Worm (Caenorhabditis elegans) whole organism, L1 larva: Measurements from ENCODE around the gene M03F4.4.

Experiments
- C04F5.9 ChIP-seq: sonication (generic microtip); optimal IDR thresholded peaks from 2 replicates; lab custom pipeline; 2016; ENCODE audit warnings: missing genetic modification characterization, missing compliant biosample characterization
- C34B4.2 ChIP-seq: sonication (generic microtip); optimal IDR thresholded peaks from 2 replicates; lab custom pipeline; 2017; ENCODE audit warnings: mild to moderate bottlenecking, missing genetic modification characterization, missing compliant biosample characterization
- F16B12.6 ChIP-seq: fragments of 150-350 bp; optimal IDR thresholded peaks from 2 replicates; lab custom pipeline; 2014; ENCODE audit warnings: missing biosample characterization, missing genetic modification characterization
- alr-1 ChIP-seq: fragments of 200-800 bp; sonication (Bioruptor generic); optimal IDR thresholded peaks from 2 replicates; lab custom pipeline; 2018; ENCODE audit warnings: borderline replicate concordance, mild to moderate bottlenecking, missing genetic modification characterization, missing compliant biosample characterization
- ama-1 ChIP-seq: fragments of 150-350 bp; optimal IDR thresholded peaks from 2 replicates; lab custom pipeline; 2014
- blmp-1 ChIP-seq: fragments of 150-350 bp; optimal IDR thresholded peaks from 2 replicates; lab custom pipeline; 2014; ENCODE audit warnings: missing biosample characterization, missing genetic modification characterization
- ceh-63 ChIP-seq: fragments of 200-800 bp; sonication (Bioruptor generic); optimal IDR thresholded peaks from 2 replicates; lab custom pipeline; 2018; ENCODE audit warnings: mild to moderate bottlenecking, missing genetic modification characterization, missing compliant biosample characterization
- ceh-8 ChIP-seq: fragments of 200-800 bp; sonication (Bioruptor generic); optimal IDR thresholded peaks from 2 replicates; lab custom pipeline; 2018; ENCODE audit warnings: mild to moderate bottlenecking, missing genetic modification characterization, moderate library complexity, missing compliant biosample characterization
- ceh-88 ChIP-seq: fragments of 200-800 bp; sonication (Bioruptor generic); IDR thresholded peaks from 2 replicates; pipeline ENCODE4 v1.3.6; 2022; ENCODE audit warnings: missing genetic modification characterization, missing compliant biosample characterization
- ceh-90 ChIP-seq: sonication (generic microtip); optimal IDR thresholded peaks from 2 replicates; lab custom pipeline; 2016; ENCODE audit warnings: missing genetic modification characterization, missing compliant biosample characterization
- ces-1 ChIP-seq: fragments of 150-350 bp; optimal IDR thresholded peaks from 2 replicates; lab custom pipeline; 2014; ENCODE audit warnings: missing biosample characterization, missing genetic modification reagents, missing genetic modification characterization
- dpl-1 ChIP-seq, 3 experiments: fragments of 150-350 bp in 2 of 3; sonication (generic microtip) in 1 of 3; optimal IDR thresholded peaks; 2 replicates each; lab custom pipeline; 2014 to 2017; ENCODE audit warnings: missing biosample characterization in 3 of 3, missing genetic modification characterization in 3 of 3, missing genetic modification reagents in 3 of 3
- dsc-1 ChIP-seq: sonication (generic microtip); optimal IDR thresholded peaks from 2 replicates; lab custom pipeline; 2016; ENCODE audit warnings: mild to moderate bottlenecking, missing genetic modification characterization, missing compliant biosample characterization
- efl-1 ChIP-seq, 4 experiments: fragments of 150-350 bp; optimal IDR thresholded peaks in 3 of 4; peaks in 1 of 4; 1 replicate in 1 of 4; 2 replicates in 3 of 4; lab custom pipeline; 2014; ENCODE audit warnings: missing biosample characterization in 2 of 4, missing genetic modification characterization in 2 of 4, missing genetic modification reagents in 2 of 4
- fkh-4 ChIP-seq: sonication (generic microtip); optimal IDR thresholded peaks from 2 replicates; lab custom pipeline; 2016; ENCODE audit warnings: missing compliant biosample characterization, missing genetic modification characterization, borderline replicate concordance
- fkh-8 ChIP-seq: sonication (generic microtip); optimal IDR thresholded peaks from 2 replicates; lab custom pipeline; 2016; ENCODE audit warnings: mild to moderate bottlenecking, missing genetic modification characterization, missing compliant biosample characterization
- fos-1 ChIP-seq: fragments of 150-350 bp; optimal IDR thresholded peaks from 2 replicates; lab custom pipeline; 2014; ENCODE audit warnings: missing biosample characterization, missing genetic modification characterization
- grh-1 ChIP-seq: fragments of 200-800 bp; sonication (Bioruptor generic); IDR thresholded peaks from 2 replicates; pipeline ENCODE4 v1.3.6; 2022; ENCODE audit warnings: missing genetic modification reagents, missing genetic modification characterization, missing compliant biosample characterization
- hlh-4 ChIP-seq: sonication (generic microtip); optimal IDR thresholded peaks from 2 replicates; lab custom pipeline; 2016; ENCODE audit warnings: mild to moderate bottlenecking, missing genetic modification characterization, missing compliant biosample characterization
- isw-1 ChIP-seq: fragments of 200-800 bp; sonication (Bioruptor generic); IDR thresholded peaks from 2 replicates; pipeline ENCODE4 v1.3.6; 2022; ENCODE audit warnings: missing genetic modification characterization, missing compliant biosample characterization
- jun-1 ChIP-seq: fragments of 150-350 bp; optimal IDR thresholded peaks from 2 replicates; lab custom pipeline; 2014; ENCODE audit warnings: missing biosample characterization, missing genetic modification reagents, missing genetic modification characterization
- lin-13 ChIP-seq: fragments of 150-350 bp; optimal IDR thresholded peaks from 2 replicates; lab custom pipeline; 2014; ENCODE audit warnings: missing biosample characterization, missing genetic modification reagents, missing genetic modification characterization
- lin-14 ChIP-seq: fragments of 200-800 bp; sonication (Bioruptor generic); optimal IDR thresholded peaks from 2 replicates; lab custom pipeline; 2018; ENCODE audit warnings: mild to moderate bottlenecking, missing genetic modification characterization, moderate library complexity, missing compliant biosample characterization
- lin-15B ChIP-seq: fragments of 150-350 bp; sonication (generic microtip); optimal IDR thresholded peaks from 3 replicates; lab custom pipeline; 2014; ENCODE audit warnings: missing biosample characterization, missing genetic modification characterization
- lin-35 ChIP-seq, 2 experiments: fragments of 150-350 bp; optimal IDR thresholded peaks; 2 replicates each; lab custom pipeline; 2014; ENCODE audit warnings: missing biosample characterization in 2 of 2, missing genetic modification characterization in 2 of 2, missing genetic modification reagents in 2 of 2
- lir-3 ChIP-seq: sonication (generic microtip); optimal IDR thresholded peaks from 2 replicates; lab custom pipeline; 2016; ENCODE audit warnings: mild to moderate bottlenecking, missing genetic modification characterization, moderate library complexity, missing compliant biosample characterization; ENCODE audit not compliant: poor library complexity
- lsy-2 ChIP-seq, 2 experiments: fragments of 150-350 bp; optimal IDR thresholded peaks; 2 replicates each; lab custom pipeline; 2014; ENCODE audit warnings: missing biosample characterization in 2 of 2, missing genetic modification characterization in 2 of 2
- mab-9 ChIP-seq: fragments of 200-800 bp; sonication (Bioruptor generic); IDR thresholded peaks from 2 replicates; pipeline ENCODE4 v1.3.6; 2022; ENCODE audit warnings: missing genetic modification reagents, missing genetic modification characterization, missing compliant biosample characterization
- mef-2 ChIP-seq: fragments of 150-350 bp; optimal IDR thresholded peaks from 2 replicates; lab custom pipeline; 2014; ENCODE audit warnings: missing biosample characterization, missing genetic modification characterization
- nhr-237 ChIP-seq: fragments of 150-350 bp; optimal IDR thresholded peaks from 2 replicates; lab custom pipeline; 2014; ENCODE audit warnings: missing biosample characterization, missing genetic modification characterization
- nhr-28 ChIP-seq: fragments of 150-350 bp; optimal IDR thresholded peaks from 2 replicates; lab custom pipeline; 2014; ENCODE audit warnings: missing biosample characterization, missing genetic modification characterization
- nhr-47 ChIP-seq: sonication (generic microtip); optimal IDR thresholded peaks from 2 replicates; lab custom pipeline; 2016; ENCODE audit warnings: mild to moderate bottlenecking, missing genetic modification characterization, moderate library complexity, missing compliant biosample characterization
- nhr-76 ChIP-seq: sonication (generic microtip); optimal IDR thresholded peaks from 2 replicates; lab custom pipeline; 2017; ENCODE audit warnings: missing biosample characterization, missing genetic modification characterization
- nhr-77 ChIP-seq: fragments of 150-350 bp; optimal IDR thresholded peaks from 2 replicates; lab custom pipeline; 2014; ENCODE audit warnings: missing biosample characterization, missing genetic modification characterization
- nhr-85 ChIP-seq: sonication (generic microtip); peaks from one replicate; lab custom pipeline; 2016; ENCODE audit warnings: missing genetic modification characterization, inconsistent platforms, missing compliant biosample characterization
- nhr-90 ChIP-seq: sonication (generic microtip); optimal IDR thresholded peaks from 2 replicates; lab custom pipeline; 2016; ENCODE audit warnings: mild to moderate bottlenecking, missing genetic modification characterization, missing compliant biosample characterization; ENCODE audit not compliant: poor library complexity
- pag-3 ChIP-seq: sonication (generic microtip); optimal IDR thresholded peaks from 2 replicates; lab custom pipeline; 2017; ENCODE audit warnings: missing genetic modification characterization, mild to moderate bottlenecking, missing compliant biosample characterization, antibody characterized with exemption, borderline replicate concordance; ENCODE audit not compliant: insufficient read depth
- pax-3 ChIP-seq: fragments of 200-800 bp; sonication (Bioruptor generic); optimal IDR thresholded peaks from 2 replicates; lab custom pipeline; 2018; ENCODE audit warnings: mild to moderate bottlenecking, missing genetic modification characterization, moderate library complexity, missing compliant biosample characterization
- rnt-1 ChIP-seq: sonication (generic microtip); optimal IDR thresholded peaks from 2 replicates; lab custom pipeline; 2016; ENCODE audit warnings: mild to moderate bottlenecking, missing genetic modification characterization, moderate library complexity, missing compliant biosample characterization
- snu-23 ChIP-seq: sonication (generic microtip); optimal IDR thresholded peaks from 2 replicates; lab custom pipeline; 2016; ENCODE audit warnings: missing genetic modification characterization, missing compliant biosample characterization
- sox-4 ChIP-seq: sonication (generic microtip); optimal IDR thresholded peaks from 2 replicates; lab custom pipeline; 2016; ENCODE audit warnings: missing genetic modification characterization, missing compliant biosample characterization
- swsn-7 ChIP-seq: sonication (generic microtip); optimal IDR thresholded peaks from 2 replicates; lab custom pipeline; 2016; ENCODE audit warnings: missing genetic modification characterization, missing compliant biosample characterization
- tlp-1 ChIP-seq: fragments of 150-350 bp; optimal IDR thresholded peaks from 2 replicates; lab custom pipeline; 2014; ENCODE audit warnings: missing biosample characterization, missing genetic modification characterization
- unc-30 ChIP-seq: sonication (generic microtip); optimal IDR thresholded peaks from 2 replicates; lab custom pipeline; 2017; ENCODE audit warnings: missing biosample characterization, missing genetic modification characterization
- unc-62 ChIP-seq: fragments of 150-350 bp; optimal IDR thresholded peaks from 2 replicates; lab custom pipeline; 2014; ENCODE audit warnings: missing biosample characterization, missing genetic modification reagents, missing genetic modification characterization
- unc-86 ChIP-seq: sonication (generic microtip); optimal IDR thresholded peaks from 2 replicates; lab custom pipeline; 2016; ENCODE audit warnings: missing genetic modification characterization, missing compliant biosample characterization
- vab-15 ChIP-seq: sonication (generic microtip); optimal IDR thresholded peaks from 2 replicates; lab custom pipeline; 2017; ENCODE audit warnings: missing genotype, mild to moderate bottlenecking, missing genetic modification characterization, missing compliant biosample characterization
- xbp-1 ChIP-seq: sonication (generic microtip); optimal IDR thresholded peaks from 2 replicates; lab custom pipeline; 2016; ENCODE audit warnings: missing genetic modification characterization, missing compliant biosample characterization
- zag-1 ChIP-seq: fragments of 150-350 bp; optimal IDR thresholded peaks from 2 replicates; lab custom pipeline; 2014; ENCODE audit warnings: missing biosample characterization, missing genetic modification characterization
- zip-4 ChIP-seq: fragments of 200-800 bp; sonication (Bioruptor generic); optimal IDR thresholded peaks from 2 replicates; lab custom pipeline; 2018; ENCODE audit warnings: mild to moderate bottlenecking, missing genetic modification characterization, moderate library complexity, missing compliant biosample characterization
- ztf-11 ChIP-seq, 2 experiments: sonication (generic microtip); optimal IDR thresholded peaks; 2 replicates each; lab custom pipeline; 2016 to 2017; ENCODE audit warnings: missing genetic modification characterization in 2 of 2, missing biosample characterization in 1 of 2, missing compliant biosample characterization in 1 of 2
- ztf-4 ChIP-seq: fragments of 150-350 bp; optimal IDR thresholded peaks from 2 replicates; lab custom pipeline; 2014; ENCODE audit warnings: missing biosample characterization, missing genetic modification characterization

Gene M03F4.4

ce11 chrX:4960422-4960821, 3.2 kb upstream of the M03F4.4 start, which contains the start of gene act-4:
Gene act-4 (plus strand): TSS chrX:4960621.
- TF ChIP-seq nhr-85 (tag; lab: Kevin White, UChicago), result no peak
- TF ChIP-seq tlp-1, result no peak
- TF ChIP-seq nhr-28 (tag; lab: Kevin White, UChicago), result no peak
- no peak for TF ChIP-seq F16B12.6
- TF ChIP-seq C34B4.2 (tag; lab: Kevin White, UChicago), result no peak
- peak; percentile 6 for TF ChIP-seq C04F5.9 (tag; lab: Kevin White, UChicago)
- TF ChIP-seq zip-4, result peak; percentile 40
- TF ChIP-seq ceh-88 (GFP tag; lab: Robert Waterston, UW), result no peak
- peak; percentile 89 for TF ChIP-seq ama-1
- TF ChIP-seq unc-86 (tag; lab: Kevin White, UChicago), result peak; percentile 52
- TF ChIP-seq unc-30, result no peak
- TF ChIP-seq efl-1 (optimal IDR thresholded peaks at IDR 0.05; lab: Kevin White, UChicago), result peak; percentile 6 to 25
- TF ChIP-seq efl-1 (GFP tag; optimal IDR thresholded peaks at IDR 0.05 in 1 of 2; lab: Kevin White, UChicago), result peak in 1 of 2 experiments; percentile 31
- TF ChIP-seq pag-3 (tag; lab: Kevin White, UChicago), result no peak
- no peak for TF ChIP-seq nhr-76 (tag; lab: Kevin White, UChicago)
- no peak for TF ChIP-seq hlh-4 (tag; lab: Kevin White, UChicago)
- TF ChIP-seq lin-14 (GFP tag; lab: Kevin White, UChicago), result peak; percentile 87
- TF ChIP-seq dsc-1, result peak; percentile 87
- peak; percentile 44 for TF ChIP-seq isw-1 (GFP tag; lab: Robert Waterston, UW)
- peak; percentile 43; the same call in 1 of the 2 replicates for TF ChIP-seq grh-1 (GFP tag; lab: Robert Waterston, UW)
- TF ChIP-seq ces-1 (GFP tag; lab: Kevin White, UChicago), result no peak
- no peak for TF ChIP-seq pax-3 (tag; lab: Kevin White, UChicago)
- peak in 1 of 2 experiments; percentile 45 for TF ChIP-seq lin-35 (GFP tag; optimal IDR thresholded peaks at IDR 0.05; lab: Kevin White, UChicago)
- TF ChIP-seq xbp-1 (tag; lab: Kevin White, UChicago), result peak; percentile 83
- peak; percentile 26 for TF ChIP-seq ceh-8 (GFP tag; lab: Kevin White, UChicago)
- peak; percentile 78 for TF ChIP-seq fkh-8 (tag; lab: Kevin White, UChicago)
- TF ChIP-seq ceh-90, result no peak
- no peak for TF ChIP-seq mef-2 (tag; lab: Kevin White, UChicago)
- peak; percentile 79 for TF ChIP-seq snu-23 (GFP tag; lab: Kevin White, UChicago)
- TF ChIP-seq nhr-237 (tag; lab: Kevin White, UChicago), result no peak
- peak; percentile 49 for TF ChIP-seq ceh-63 (GFP tag; lab: Kevin White, UChicago)
- peak in 1 of 2 experiments; percentile 51 for TF ChIP-seq ztf-11 (tag; optimal IDR thresholded peaks at IDR 0.05; lab: Kevin White, UChicago)
- TF ChIP-seq lin-13 (GFP tag; lab: Kevin White, UChicago), result no peak
- TF ChIP-seq blmp-1 (tag; lab: Kevin White, UChicago), result no peak
- TF ChIP-seq nhr-90, result peak; percentile 52
- TF ChIP-seq fos-1 (tag; lab: Kevin White, UChicago), result peak; percentile 18
- peak; percentile 77 for TF ChIP-seq swsn-7 (tag; lab: Kevin White, UChicago)
- TF ChIP-seq ztf-4, result peak; percentile 59
- no peak for TF ChIP-seq fkh-4 (tag; lab: Kevin White, UChicago)
- TF ChIP-seq zag-1 (tag; lab: Kevin White, UChicago), result no peak
- no peak for TF ChIP-seq alr-1
- TF ChIP-seq lin-15B (tag; lab: Kevin White, UChicago), result no peak
- peak; percentile 79 for TF ChIP-seq nhr-47 (tag; lab: Kevin White, UChicago)
- TF ChIP-seq unc-62 (GFP tag; lab: Kevin White, UChicago), result no peak
- TF ChIP-seq sox-4 (tag; lab: Kevin White, UChicago), result no peak
- peak; percentile 80 for TF ChIP-seq rnt-1 (tag; lab: Kevin White, UChicago)
- TF ChIP-seq lir-3 (tag; lab: Kevin White, UChicago), result peak; percentile 19
- TF ChIP-seq vab-15, result no peak
- TF ChIP-seq lsy-2 (tag; optimal IDR thresholded peaks at IDR 0.05; lab: Kevin White, UChicago), result peak; percentile 53 to 76
- peak; percentile 43 for TF ChIP-seq jun-1 (tag; lab: Kevin White, UChicago)
- TF ChIP-seq nhr-77 (tag; lab: Kevin White, UChicago), result no peak
- TF ChIP-seq mab-9 (GFP tag; lab: Robert Waterston, UW), result no peak; the same call in 1 of the 2 replicates
- peak in 2 of 3 experiments; percentile 17 to 20 for TF ChIP-seq dpl-1 (GFP tag; optimal IDR thresholded peaks at IDR 0.05; lab: Kevin White, UChicago)
